Fruit fly (Drosophila melanogaster): ENCODE results near the gene MED30.
A peak's percentile ranks its signal among the peaks of the same experiment; 100 is the strongest.

The MED30 gene

dm6 chr3L:644111-644718, 9.7 kb downstream of the MED30 start (continued):
- peak; percentile 78 for TF ChIP-seq CG15601 (tag; optimal IDR thresholded peaks at IDR 0.05)
- peak; percentile 66 for TF ChIP-seq pb (GFP tag; optimal IDR thresholded peaks at IDR 0.05)
- TF ChIP-seq CG13424 (tag; optimal IDR thresholded peaks at IDR 0.05) = peak; percentile 84
- TF ChIP-seq inv (GFP tag; IDR thresholded peaks at IDR 0.05; ENCODE audit: partially characterized antibody) = no peak
- peak; percentile 93 for TF ChIP-seq tin (GFP tag; optimal IDR thresholded peaks at IDR 0.05)
- TF ChIP-seq fd3F (GFP tag; optimal IDR thresholded peaks at IDR 0.05) = peak; percentile 62
- peak; percentile 95 for TF ChIP-seq Sox102F (GFP tag; optimal IDR thresholded peaks at IDR 0.05)
- TF ChIP-seq Dfd (GFP tag; optimal IDR thresholded peaks at IDR 0.05) = no peak
- TF ChIP-seq CG11723 (GFP tag; optimal IDR thresholded peaks at IDR 0.05) = peak; percentile 83
- TF ChIP-seq Meics (GFP tag; optimal IDR thresholded peaks at IDR 0.05) = peak; percentile 72
- peak; percentile 58; the same call in 1 of the 3 replicates for TF ChIP-seq CG11560 (tag; IDR thresholded peaks at IDR 0.05)
- TF ChIP-seq HLHmδ (GFP tag; optimal IDR thresholded peaks at IDR 0.05) = no peak
- no peak for TF ChIP-seq hbn (GFP tag; IDR thresholded peaks at IDR 0.05; ENCODE audit: partially characterized antibody)
- peak; percentile 79 for TF ChIP-seq CG9727 (GFP tag; optimal IDR thresholded peaks at IDR 0.05)
- TF ChIP-seq CG10462 (GFP tag; optimal IDR thresholded peaks at IDR 0.05) = peak; percentile 80
- peak; percentile 87 for TF ChIP-seq CG15269 (tag; optimal IDR thresholded peaks at IDR 0.05)
- TF ChIP-seq CG32772 (GFP tag; IDR thresholded peaks at IDR 0.05) = peak; percentile 88
- TF ChIP-seq Camta (GFP tag; optimal IDR thresholded peaks at IDR 0.05) = peak; percentile 91
- TF ChIP-seq CG6765 (GFP tag; optimal IDR thresholded peaks at IDR 0.05) = peak; percentile 6
- peak; percentile 98 for TF ChIP-seq Med (GFP tag)
- TF ChIP-seq CG15696 (tag; optimal IDR thresholded peaks at IDR 0.05) = peak; percentile 53
- TF ChIP-seq CG6683 (GFP tag; optimal IDR thresholded peaks at IDR 0.05) = peak; percentile 36
- TF ChIP-seq CG17186 (GFP tag; optimal IDR thresholded peaks at IDR 0.05) = peak; percentile 68
- TF ChIP-seq mam (GFP tag; optimal IDR thresholded peaks at IDR 0.05) = peak; percentile 86
- peak; percentile 70 for TF ChIP-seq CG8281 (tag; optimal IDR thresholded peaks at IDR 0.05)
- peak in 1 of 3 experiments; percentile 69 for TF ChIP-seq lola (GFP tag; optimal IDR thresholded peaks at IDR 0.05)
- no peak for TF ChIP-seq CG13287 (GFP tag; IDR thresholded peaks at IDR 0.05; ENCODE audit: partially characterized antibody)
- peak in 1 of 2 experiments; percentile 60 for TF ChIP-seq Hr78 (GFP tag; optimal IDR thresholded peaks at IDR 0.05)
- TF ChIP-seq CG12942 (GFP tag; optimal IDR thresholded peaks at IDR 0.05) = peak; percentile 87
- peak; percentile 94 for TF ChIP-seq sisA (GFP tag; IDR thresholded peaks at IDR 0.05)
- no peak for TF ChIP-seq pzg (GFP tag; optimal IDR thresholded peaks at IDR 0.05)
- TF ChIP-seq dpn (GFP tag; optimal IDR thresholded peaks at IDR 0.05) = peak; percentile 86 to 94
- peak; percentile 82 for TF ChIP-seq Atf3 (GFP tag; optimal IDR thresholded peaks at IDR 0.05)
- peak; percentile 89 for TF ChIP-seq phol (tag; optimal IDR thresholded peaks at IDR 0.05)
- TF ChIP-seq gem (tag; optimal IDR thresholded peaks at IDR 0.05) = peak; percentile 91
- peak; percentile 75 for TF ChIP-seq eyg (GFP tag; optimal IDR thresholded peaks at IDR 0.05)
- TF ChIP-seq Xrp1 (GFP tag; IDR thresholded peaks at IDR 0.05) = peak; percentile 95
- peak; percentile 71 for TF ChIP-seq luna (GFP tag; optimal IDR thresholded peaks at IDR 0.05)
- TF ChIP-seq tio (GFP tag; optimal IDR thresholded peaks at IDR 0.05) = no peak
- no peak for TF ChIP-seq CG1832 (GFP tag; optimal IDR thresholded peaks at IDR 0.05)
- TF ChIP-seq shn (GFP tag; optimal IDR thresholded peaks at IDR 0.05) = peak; percentile 87
- peak; percentile 59; the same call in 1 of the 2 replicates for TF ChIP-seq Nf-YA (GFP tag; IDR thresholded peaks at IDR 0.05)
- peak; percentile 33 for TF ChIP-seq CG30020 (tag; optimal IDR thresholded peaks at IDR 0.05)
- TF ChIP-seq CG7786 (GFP tag; optimal IDR thresholded peaks at IDR 0.05) = peak; percentile 87
- TF ChIP-seq chinmo (GFP tag; IDR thresholded peaks at IDR 0.05; ENCODE audit: partially characterized antibody) = no peak
- no peak for TF ChIP-seq zen2 (GFP tag; IDR thresholded peaks at IDR 0.05; ENCODE audit: partially characterized antibody)
- no peak for TF ChIP-seq CG14860 (GFP tag; IDR thresholded peaks at IDR 0.05; ENCODE audit: partially characterized antibody)
- peak; percentile 6 for TF ChIP-seq CG3838 (GFP tag; optimal IDR thresholded peaks at IDR 0.05)

Data from whole organism, embryonic.